Worm (Caenorhabditis elegans) whole organism, midembryonic: ENCODE measurements around the gene rmh-2.

ENCODE experiments used
- T22C8.4 ChIP-seq: fragments of 200-800 bp; sonication (Bioruptor generic); IDR thresholded peaks from 2 replicates; pipeline ENCODE4 v1.3.6; 2022; ENCODE audit warnings: missing genetic modification characterization, missing compliant biosample characterization
- cog-1 ChIP-seq: sonication (generic microtip); optimal IDR thresholded peaks from 2 replicates; lab custom pipeline; 2016; ENCODE audit warnings: missing genetic modification characterization, missing compliant biosample characterization
- flt-1 ChIP-seq: fragments of 200-800 bp; sonication (Bioruptor generic); IDR thresholded peaks from 2 replicates; pipeline ENCODE4 v1.3.6; 2022; ENCODE audit warnings: missing genetic modification characterization, missing compliant biosample characterization
- klf-2 ChIP-seq: fragments of 200-800 bp; sonication (Bioruptor generic); conservative IDR thresholded peaks from 2 replicates; pipeline ENCODE4 v1.3.6; 2022; ENCODE audit warnings: missing genetic modification reagents, missing genetic modification characterization, missing compliant biosample characterization
- med-1 ChIP-seq: sonication (generic microtip); optimal IDR thresholded peaks from 2 replicates; lab custom pipeline; 2017; ENCODE audit warnings: missing genetic modification characterization, mild to moderate bottlenecking, missing compliant biosample characterization, antibody characterized with exemption, missing genetic modification reagents; ENCODE audit not compliant: insufficient read depth
- ref-1 ChIP-seq: fragments of 200-800 bp; sonication (Bioruptor generic); conservative IDR thresholded peaks from 2 replicates; pipeline ENCODE4 v1.3.6; 2022; ENCODE audit warnings: missing genetic modification reagents, missing genetic modification characterization, missing compliant biosample characterization
- tab-1 ChIP-seq: fragments of 200-800 bp; sonication (Bioruptor generic); IDR thresholded peaks from 2 replicates; pipeline ENCODE4 v1.3.6; 2022; ENCODE audit warnings: missing genetic modification characterization, missing compliant biosample characterization
- ztf-23 ChIP-seq: fragments of 200-800 bp; sonication (Bioruptor generic); IDR thresholded peaks from 2 replicates; pipeline ENCODE4 v1.3.6; 2022; ENCODE audit warnings: missing genetic modification reagents, missing genetic modification characterization, missing compliant biosample characterization
- ztf-29 ChIP-seq: fragments of 200-800 bp; sonication (Bioruptor generic); IDR thresholded peaks from 2 replicates; pipeline ENCODE4 v1.3.6; 2022; ENCODE audit warnings: missing genetic modification reagents, missing genetic modification characterization, missing compliant biosample characterization

The rmh-2 gene

DNA sequence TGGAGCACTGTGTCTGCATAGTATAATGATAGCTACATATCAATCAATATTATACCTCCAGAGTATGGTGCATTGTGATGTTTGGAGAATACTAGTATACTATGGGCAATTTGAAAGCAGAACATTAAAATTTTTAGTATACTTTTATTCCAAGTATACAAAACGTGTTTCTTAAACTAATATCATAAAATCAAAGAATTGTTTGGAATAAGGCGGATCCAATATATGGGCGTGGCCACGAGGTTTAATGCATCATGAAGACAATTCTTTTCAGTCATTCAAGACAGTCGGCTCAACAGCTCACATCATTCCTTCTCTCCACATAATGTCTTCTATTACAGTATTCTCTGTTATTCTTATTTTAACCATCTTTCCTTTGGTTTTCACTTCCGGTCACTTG is 50.7 kb downstream of the rmh-2 start, which contains the start of gene sdz-31:
sdz-31 (plus strand) TSS at position 301 of the 400 bp plus-strand sequence.
- TF ChIP-seq flt-1 (GFP tag; lab: Robert Waterston, UW) = no peak
- no peak for TF ChIP-seq T22C8.4 (GFP tag; lab: Robert Waterston, UW)
- TF ChIP-seq klf-2 (GFP tag; lab: Robert Waterston, UW) = no peak
- no peak for TF ChIP-seq cog-1
- TF ChIP-seq med-1 = no peak
- no peak for TF ChIP-seq ztf-29
- TF ChIP-seq ref-1 (GFP tag; lab: Robert Waterston, UW) = no peak
- no peak for TF ChIP-seq tab-1 (GFP tag; lab: Robert Waterston, UW)
- no peak for TF ChIP-seq ztf-23 (GFP tag; lab: Robert Waterston, UW)

ce11 chrV:9879404-9879803 is 51.2 kb downstream of the rmh-2 start, which contains the start of gene srab-26:
srab-26 (minus strand) TSS chrV:9879504.
- no peak for TF ChIP-seq ztf-23 (GFP tag; lab: Robert Waterston, UW)
- no peak for TF ChIP-seq klf-2 (GFP tag; lab: Robert Waterston, UW)
- TF ChIP-seq tab-1 (GFP tag; lab: Robert Waterston, UW) = no peak
- no peak for TF ChIP-seq T22C8.4 (GFP tag; lab: Robert Waterston, UW)
- no peak for TF ChIP-seq med-1
- no peak for TF ChIP-seq flt-1 (GFP tag; lab: Robert Waterston, UW)
- TF ChIP-seq ref-1 (GFP tag; lab: Robert Waterston, UW) = no peak
- no peak for TF ChIP-seq ztf-29
- TF ChIP-seq cog-1 = no peak
